Worm (Caenorhabditis elegans): ENCODE data around the gene ttr-21.

DNA sequence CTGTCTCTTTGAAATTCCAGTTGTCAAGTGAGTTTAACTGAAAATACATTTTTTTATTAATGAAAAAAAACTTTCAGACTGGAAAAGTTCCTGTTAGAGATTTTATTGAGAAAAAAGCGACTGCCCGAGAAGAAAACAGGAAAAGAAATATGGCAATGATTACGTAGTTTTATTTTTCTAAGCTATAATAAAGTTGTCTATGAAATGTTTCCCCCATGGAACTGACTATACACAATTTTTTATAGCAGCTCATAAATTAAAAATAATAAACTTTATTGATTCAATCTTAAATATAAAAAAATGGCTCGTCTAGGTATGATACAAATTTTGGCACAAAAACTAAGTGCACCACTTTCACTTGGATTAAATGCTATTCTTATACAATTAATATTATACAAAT is 48.3 kb upstream of the ttr-21 start, which contains the start of gene C06B3.1:
- no peak for TF ChIP-seq zim-3 (tag; optimal IDR thresholded peaks at IDR 0.05)
- no peak for TF ChIP-seq nfya-2 (GFP tag; IDR thresholded peaks at IDR 0.05)
- TF ChIP-seq tbp1 (GFP tag; optimal IDR thresholded peaks at IDR 0.05): no peak
- TF ChIP-seq ceh-100 (GFP tag; IDR thresholded peaks at IDR 0.05): no peak
- TF ChIP-seq hmg-1.2 (GFP tag; IDR thresholded peaks at IDR 0.05): no peak
- TF ChIP-seq ama-1 (optimal IDR thresholded peaks at IDR 0.05): no peak
- TF ChIP-seq ama-1 (GFP tag; optimal IDR thresholded peaks at IDR 0.05): no peak
- no peak for TF ChIP-seq dpff-1 (tag; optimal IDR thresholded peaks at IDR 0.05)
- TF ChIP-seq ztf-6 (GFP tag; IDR thresholded peaks at IDR 0.05): no peak
- TF ChIP-seq snpc-1.3 (tag; optimal IDR thresholded peaks at IDR 0.05; ENCODE audit: insufficient read depth): no peak
- no peak for TF ChIP-seq him-1 (tag; optimal IDR thresholded peaks at IDR 0.05)
- no peak for TF ChIP-seq let-526 (GFP tag; IDR thresholded peaks at IDR 0.05)

All from whole organism, young adult.